Worm (Caenorhabditis elegans): ENCODE results near the gene F32D8.2.

The F32D8.2 gene

DNA sequence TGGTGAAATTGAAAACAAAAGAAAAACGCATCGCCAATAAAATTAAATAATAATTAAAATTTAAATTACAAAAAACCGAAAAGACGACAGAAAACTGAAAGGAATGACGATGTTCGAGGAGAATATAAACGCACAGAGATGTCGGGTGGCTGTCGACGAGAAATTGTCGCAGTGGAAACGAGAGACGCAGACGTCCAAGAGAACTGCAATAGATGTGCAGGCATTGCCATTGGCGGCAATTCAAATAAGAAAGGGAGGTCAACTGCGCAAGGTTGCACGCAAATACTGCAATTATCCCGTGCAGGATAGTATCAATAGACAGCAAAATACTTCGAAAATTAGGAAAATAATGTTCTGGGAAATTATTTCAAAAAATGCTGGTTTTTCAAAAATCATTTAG is 13.6 kb downstream of the F32D8.2 start (continued):
- TF ChIP-seq unc-3 (GFP tag; conservative IDR thresholded peaks at IDR 0.05) (0 out of 2 replicates have a peak, but pooled peaks have one; percentile 36), unc-3 (tag; optimal IDR thresholded peaks at IDR 0.05) (no peak), mec-3 (tag; optimal IDR thresholded peaks at IDR 0.05; ENCODE audit: borderline replicate concordance) (no peak), ceh-45 (GFP tag; IDR thresholded peaks at IDR 0.05) (peak; percentile 47; the same call in 1 of the 2 replicates), syd-9 (tag; optimal IDR thresholded peaks at IDR 0.05) (peak; percentile 47), ceh-48 (tag; optimal IDR thresholded peaks at IDR 0.05) (peak; percentile 49), pha-4 (tag; optimal IDR thresholded peaks at IDR 0.05) (no peak), C38D4.7 (GFP tag; optimal IDR thresholded peaks at IDR 0.05) (peak; percentile 4), ets-4 (tag; optimal IDR thresholded peaks at IDR 0.05) (peak; percentile 80), che-1 (tag; optimal IDR thresholded peaks at IDR 0.05) (peak; percentile 66), sox-4 (tag; optimal IDR thresholded peaks at IDR 0.05) (peak; percentile 52), fkh-10 (GFP tag; optimal IDR thresholded peaks at IDR 0.05) (peak; percentile 17), Y22D7AL.16 (tag; optimal IDR thresholded peaks at IDR 0.05) (peak; percentile 60), lim-6 (tag; optimal IDR thresholded peaks at IDR 0.05) (peak; percentile 57), ttx-3 (tag; optimal IDR thresholded peaks at IDR 0.05) (no peak), ceh-31 (tag; optimal IDR thresholded peaks at IDR 0.05) (peak; percentile 90), elt-4 (tag; optimal IDR thresholded peaks at IDR 0.05) (no peak), tbx-7 (tag; optimal IDR thresholded peaks at IDR 0.05) (peak; percentile 26), ztf-16 (tag; optimal IDR thresholded peaks at IDR 0.05) (peak; percentile 68), hlh-30 (tag; optimal IDR thresholded peaks at IDR 0.05; ENCODE audit: insufficient read depth) (peak; percentile 60), ceh-2 (tag; optimal IDR thresholded peaks at IDR 0.05) (peak; percentile 66), eyg-1 (tag; optimal IDR thresholded peaks at IDR 0.05) (peak; percentile 67), ceh-6 (GFP tag; optimal IDR thresholded peaks at IDR 0.05) (peak; percentile 4), ahr-1 (tag; optimal IDR thresholded peaks at IDR 0.05) (peak; percentile 65), fkh-6 (tag; optimal IDR thresholded peaks at IDR 0.05) (peak; percentile 40)

ce11 chrV:10898107-10898506 is 14.5 kb downstream of the F32D8.2 start, which contains the start of gene F32D8.7:
TSS of gene F32D8.7 (plus strand) at chrV:10898435.
- TF ChIP-seq ceh-24 (tag; optimal IDR thresholded peaks at IDR 0.05) (no peak), pax-1 (tag; optimal IDR thresholded peaks at IDR 0.05) (no peak), unc-3 (GFP tag; conservative IDR thresholded peaks at IDR 0.05) (no peak), unc-3 (tag; optimal IDR thresholded peaks at IDR 0.05) (no peak), lin-11 (tag; optimal IDR thresholded peaks at IDR 0.05) (no peak), ceh-45 (GFP tag; IDR thresholded peaks at IDR 0.05) (no peak), ceh-14 (tag; optimal IDR thresholded peaks at IDR 0.05) (no peak), ceh-2 (tag; optimal IDR thresholded peaks at IDR 0.05) (no peak), hlh-13 (GFP tag; optimal IDR thresholded peaks at IDR 0.05) (no peak), ceh-6 (GFP tag; optimal IDR thresholded peaks at IDR 0.05) (no peak), ceh-34 (tag; optimal IDR thresholded peaks at IDR 0.05) (no peak), lim-6 (tag; optimal IDR thresholded peaks at IDR 0.05) (no peak), pqm-1 (tag; optimal IDR thresholded peaks at IDR 0.05) (no peak), sox-2 (GFP tag; IDR thresholded peaks at IDR 0.05) (no peak), hlh-8 (tag; optimal IDR thresholded peaks at IDR 0.05) (no peak), sdc-2 (tag; optimal IDR thresholded peaks at IDR 0.05) (no peak)

ce11 chrV:10898629-10899028 is 15.1 kb downstream of the F32D8.2 start:
- TF ChIP-seq pax-1 (tag; optimal IDR thresholded peaks at IDR 0.05) (no peak), pha-4 (tag; optimal IDR thresholded peaks at IDR 0.05) (no peak), hlh-15 (tag; optimal IDR thresholded peaks at IDR 0.05) (no peak), rnt-1 (tag; optimal IDR thresholded peaks at IDR 0.05) (no peak), elt-2 (tag; optimal IDR thresholded peaks at IDR 0.05) (no peak), nhr-232 (tag; optimal IDR thresholded peaks at IDR 0.05) (no peak), gmeb-2 (tag; optimal IDR thresholded peaks at IDR 0.05) (no peak), sox-4 (tag; optimal IDR thresholded peaks at IDR 0.05) (no peak), ahr-1 (tag; optimal IDR thresholded peaks at IDR 0.05) (no peak), pha-2 (tag; optimal IDR thresholded peaks at IDR 0.05) (no peak), ttx-3 (tag; optimal IDR thresholded peaks at IDR 0.05) (no peak), ref-2 (tag; optimal IDR thresholded peaks at IDR 0.05) (no peak), K02D7.2 (tag; optimal IDR thresholded peaks at IDR 0.05) (no peak)
